Worm (Caenorhabditis elegans): Measurements from ENCODE around the gene cki-1.

DNA sequence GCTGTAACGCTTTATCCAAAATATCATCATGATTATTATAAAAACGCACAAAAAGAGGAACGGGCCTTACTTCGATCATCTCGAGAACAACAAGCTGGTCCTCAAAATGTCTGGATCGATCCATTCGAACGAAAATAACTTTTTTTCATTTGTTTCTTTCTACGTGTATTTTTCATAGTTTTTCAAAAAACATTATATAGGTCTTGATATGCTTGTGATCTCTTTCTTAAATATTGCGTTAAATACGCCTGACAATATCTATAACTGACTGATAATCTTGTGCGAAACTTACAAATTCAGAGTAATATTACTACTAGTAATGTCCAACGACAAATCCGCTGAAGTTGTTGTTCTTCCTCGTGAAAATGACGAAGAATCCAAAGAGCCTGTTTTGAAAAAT, 47.1 kb downstream of the cki-1 start, which contains the start of gene sds-22:
- TF ChIP-seq ama-1 (optimal IDR thresholded peaks at IDR 0.05) (no peak), ztf-11 (tag; optimal IDR thresholded peaks at IDR 0.05) (no peak), fkh-10 (GFP tag; optimal IDR thresholded peaks at IDR 0.05) (no peak), nhr-28 (tag; optimal IDR thresholded peaks at IDR 0.05) (no peak), mdl-1 (tag; optimal IDR thresholded peaks at IDR 0.05) (no peak), efl-3 (GFP tag; optimal IDR thresholded peaks at IDR 0.05) (no peak)

All from whole organism, L1 larva.